Worm (Caenorhabditis elegans) whole organism, young adult: ENCODE results near the gene valv-1.

ENCODE experiments used
- B0035.1 ChIP-seq: sonication (generic microtip); optimal IDR thresholded peaks from 2 replicates; lab custom pipeline; 2016; ENCODE audit warnings: missing genetic modification characterization, mild to moderate bottlenecking, missing compliant biosample characterization, missing genotype, missing genetic modification reagents
- B0336.3 ChIP-seq: fragments of 200-800 bp; sonication (Bioruptor generic); IDR thresholded peaks from 2 replicates; pipeline ENCODE4 v1.3.6; 2022; ENCODE audit warnings: missing genetic modification characterization, missing compliant biosample characterization
- F23B12.7 ChIP-seq: sonication (generic microtip); optimal IDR thresholded peaks from 2 replicates; lab custom pipeline; 2017; ENCODE audit warnings: missing genetic modification characterization, mild to moderate bottlenecking, missing compliant biosample characterization, antibody characterized with exemption, moderate library complexity; ENCODE audit not compliant: insufficient read depth
- F37B4.10 ChIP-seq: fragments of 200-800 bp; sonication (Bioruptor generic); IDR thresholded peaks from 2 replicates; pipeline ENCODE4 v1.3.6; 2022; ENCODE audit warnings: missing genetic modification characterization, missing compliant biosample characterization
- F39B2.1 ChIP-seq: fragments of 200-800 bp; sonication (Bioruptor generic); IDR thresholded peaks from 2 replicates; pipeline ENCODE4 v1.3.6; 2022; ENCODE audit warnings: missing genetic modification reagents, missing genetic modification characterization, missing compliant biosample characterization
- F57C9.4 ChIP-seq: sonication (generic microtip); optimal IDR thresholded peaks from 2 replicates; lab custom pipeline; 2017; ENCODE audit warnings: mild to moderate bottlenecking, missing genetic modification characterization, missing compliant biosample characterization
- K12H6.12 ChIP-seq: fragments of 200-800 bp; sonication (Bioruptor generic); optimal IDR thresholded peaks from 2 replicates; lab custom pipeline; 2018; ENCODE audit warnings: mild to moderate bottlenecking, missing genetic modification characterization, missing compliant biosample characterization
- T07F8.4 ChIP-seq: sonication (generic microtip); optimal IDR thresholded peaks from 2 replicates; lab custom pipeline; 2016; ENCODE audit warnings: mild to moderate bottlenecking, missing genetic modification characterization, moderate library complexity, missing compliant biosample characterization
- Y53F4B.3 ChIP-seq: fragments of 200-800 bp; sonication (Bioruptor generic); IDR thresholded peaks from 2 replicates; pipeline ENCODE4 v1.3.6; 2022; ENCODE audit warnings: missing genetic modification reagents, missing genetic modification characterization, missing compliant biosample characterization
- Y56A3A.18 ChIP-seq: fragments of 200-800 bp; sonication (Bioruptor generic); IDR thresholded peaks from 2 replicates; pipeline ENCODE4 v1.3.6; 2022; ENCODE audit warnings: missing genetic modification reagents, missing genetic modification characterization, missing compliant biosample characterization
- ZK185.1 ChIP-seq: sonication (generic microtip); optimal IDR thresholded peaks from 2 replicates; lab custom pipeline; 2016; ENCODE audit warnings: mild to moderate bottlenecking, missing genetic modification characterization, missing compliant biosample characterization; ENCODE audit not compliant: poor library complexity, severe bottlenecking
- aptf-2 ChIP-seq: fragments of 200-800 bp; sonication (Bioruptor generic); conservative IDR thresholded peaks from 2 replicates; pipeline ENCODE4 v1.3.6; 2022; ENCODE audit warnings: missing genetic modification reagents, missing genetic modification characterization, missing compliant biosample characterization
- aptf-3 ChIP-seq: fragments of 200-800 bp; sonication (Bioruptor generic); IDR thresholded peaks from 2 replicates; pipeline ENCODE4 v1.3.6; 2022; ENCODE audit warnings: missing genetic modification characterization, missing compliant biosample characterization
- attf-5 ChIP-seq: fragments of 200-800 bp; sonication (Bioruptor generic); optimal IDR thresholded peaks from 2 replicates; lab custom pipeline; 2018; ENCODE audit warnings: mild to moderate bottlenecking, missing genetic modification characterization, missing compliant biosample characterization
- attf-6 ChIP-seq: fragments of 200-800 bp; sonication (Bioruptor generic); IDR thresholded peaks from 2 replicates; pipeline ENCODE4 v1.3.6; 2022; ENCODE audit warnings: missing genetic modification reagents, missing genetic modification characterization, missing compliant biosample characterization
- bed-2 ChIP-seq: fragments of 200-800 bp; sonication (Bioruptor generic); IDR thresholded peaks from 2 replicates; pipeline ENCODE4 v1.3.6; 2022; ENCODE audit warnings: missing genetic modification reagents, missing genetic modification characterization, missing compliant biosample characterization
- cebp-2 ChIP-seq: fragments of 200-800 bp; sonication (Bioruptor generic); IDR thresholded peaks from 2 replicates; pipeline ENCODE4 v1.3.6; 2022; ENCODE audit warnings: missing genetic modification characterization, missing compliant biosample characterization
- dox-1 ChIP-seq: fragments of 200-800 bp; sonication (Bioruptor generic); IDR thresholded peaks from 2 replicates; pipeline ENCODE4 v1.3.6; 2022; ENCODE audit warnings: missing genetic modification reagents, missing genetic modification characterization, missing compliant biosample characterization
- dpff-1 ChIP-seq: sonication (generic microtip); optimal IDR thresholded peaks from 2 replicates; lab custom pipeline; 2017; ENCODE audit warnings: mild to moderate bottlenecking, missing genetic modification characterization, missing compliant biosample characterization
- dpl-1 ChIP-seq: fragments of 150-350 bp; optimal IDR thresholded peaks from 2 replicates; lab custom pipeline; 2014; ENCODE audit warnings: missing biosample characterization, missing genetic modification reagents, missing genetic modification characterization
- egrh-3 ChIP-seq: fragments of 200-800 bp; sonication (Bioruptor generic); IDR thresholded peaks from 2 replicates; pipeline ENCODE4 v1.3.6; 2022; ENCODE audit warnings: missing genetic modification reagents, missing genetic modification characterization, missing compliant biosample characterization
- ekl-4 ChIP-seq: fragments of 200-800 bp; sonication (Bioruptor generic); IDR thresholded peaks from 2 replicates; pipeline ENCODE4 v1.3.6; 2022; ENCODE audit warnings: missing genetic modification reagents, missing genetic modification characterization, missing compliant biosample characterization
- lin-26 ChIP-seq: fragments of 200-800 bp; sonication (Bioruptor generic); IDR thresholded peaks from 2 replicates; pipeline ENCODE4 v1.3.6; 2022; ENCODE audit warnings: missing genetic modification reagents, missing genetic modification characterization, missing compliant biosample characterization
- lin-54 ChIP-seq: fragments of 200-800 bp; sonication (Bioruptor generic); optimal IDR thresholded peaks from 2 replicates; lab custom pipeline; 2018; ENCODE audit warnings: mild to moderate bottlenecking, missing genetic modification characterization, missing compliant biosample characterization
- lir-1 ChIP-seq: fragments of 200-800 bp; sonication (Bioruptor generic); conservative IDR thresholded peaks from 2 replicates; pipeline ENCODE4 v1.3.6; 2022; ENCODE audit warnings: missing genetic modification reagents, missing genetic modification characterization, missing compliant biosample characterization
- mel-28 ChIP-seq: sonication (generic microtip); optimal IDR thresholded peaks from 2 replicates; lab custom pipeline; 2016; ENCODE audit warnings: borderline replicate concordance, mild to moderate bottlenecking, missing genetic modification characterization, missing compliant biosample characterization
- mes-4 ChIP-seq: sonication (generic microtip); optimal IDR thresholded peaks from 2 replicates; lab custom pipeline; 2016; ENCODE audit warnings: missing genotype, missing genetic modification characterization, missing compliant biosample characterization
- nhr-179 ChIP-seq: sonication (generic microtip); optimal IDR thresholded peaks from 2 replicates; lab custom pipeline; 2016; ENCODE audit warnings: mild to moderate bottlenecking, missing genetic modification characterization, missing compliant biosample characterization
- nhr-80 ChIP-seq: sonication (generic microtip); optimal IDR thresholded peaks from 2 replicates; lab custom pipeline; 2016; ENCODE audit warnings: missing genetic modification characterization, missing compliant biosample characterization
- pbrm-1 ChIP-seq: fragments of 200-800 bp; sonication (Bioruptor generic); IDR thresholded peaks from 2 replicates; pipeline ENCODE4 v1.3.6; 2022; ENCODE audit warnings: missing genetic modification reagents, missing genetic modification characterization, missing compliant biosample characterization
- pha-4 ChIP-seq: fragments of 150-350 bp; sonication (generic microtip); optimal IDR thresholded peaks from 2 replicates; lab custom pipeline; 2014; ENCODE audit warnings: missing biosample characterization, missing genetic modification reagents, missing genetic modification characterization
- rec-8 ChIP-seq, 2 experiments: sonication (generic microtip); optimal IDR thresholded peaks; 2 replicates each; lab custom pipeline; 2016; ENCODE audit warnings: mild to moderate bottlenecking in 2 of 2, missing genetic modification characterization in 2 of 2, missing genetic modification reagents in 2 of 2, missing genotype in 2 of 2, missing biosample characterization in 1 of 2, missing compliant biosample characterization in 1 of 2, moderate library complexity in 1 of 2
- tlf-1 ChIP-seq: fragments of 200-800 bp; sonication (Bioruptor generic); optimal IDR thresholded peaks from 2 replicates; lab custom pipeline; 2018; ENCODE audit warnings: mild to moderate bottlenecking, missing genetic modification characterization, missing compliant biosample characterization
- unc-130 ChIP-seq: sonication (generic microtip); optimal IDR thresholded peaks from 2 replicates; lab custom pipeline; 2016; ENCODE audit warnings: missing genetic modification reagents, missing genetic modification characterization, missing compliant biosample characterization
- unc-62 ChIP-seq: fragments of 150-350 bp; optimal IDR thresholded peaks from 2 replicates; lab custom pipeline; 2014; ENCODE audit warnings: missing biosample characterization, missing genetic modification reagents, missing genetic modification characterization
- zfh-2 ChIP-seq: fragments of 200-800 bp; sonication (Bioruptor generic); conservative IDR thresholded peaks from 2 replicates; pipeline ENCODE4 v1.3.6; 2022; ENCODE audit warnings: missing genetic modification reagents, missing genetic modification characterization, missing compliant biosample characterization

valv-1 gene

ce11 chrIV:7454890-7455289 is 9.8 kb upstream of the valv-1 start:
- TF ChIP-seq K12H6.12 (tag; lab: Kevin White, UChicago) = no peak
- no peak for TF ChIP-seq pbrm-1
- TF ChIP-seq lin-26 (GFP tag; lab: Robert Waterston, UW) = no peak
- TF ChIP-seq lin-54 = no peak
- no peak for TF ChIP-seq B0035.1 (tag; lab: Kevin White, UChicago)
- TF ChIP-seq mes-4 (tag; lab: Kevin White, UChicago) = no peak
- no peak for TF ChIP-seq nhr-80 (tag; lab: Kevin White, UChicago)
- no peak for TF ChIP-seq lir-1 (GFP tag; lab: Robert Waterston, UW)
- TF ChIP-seq dox-1 = no peak
- no peak for TF ChIP-seq T07F8.4 (tag; lab: Kevin White, UChicago)
- no peak for TF ChIP-seq mel-28
- TF ChIP-seq aptf-2 (GFP tag; lab: Robert Waterston, UW) = no peak
- TF ChIP-seq zfh-2 (GFP tag; lab: Robert Waterston, UW) = no peak
- no peak for TF ChIP-seq egrh-3 (GFP tag; lab: Robert Waterston, UW)

- TF ChIP-seq aptf-3 (GFP tag; lab: Robert Waterston, UW) = no peak
- no peak for TF ChIP-seq unc-62
- TF ChIP-seq F37B4.10 (GFP tag; lab: Robert Waterston, UW) = no peak
- TF ChIP-seq pha-4 (tag; lab: Kevin White, UChicago) = no peak
- TF ChIP-seq Y53F4B.3 = no peak
- no peak for TF ChIP-seq ZK185.1 (tag; lab: Kevin White, UChicago)
- no peak for TF ChIP-seq F57C9.4
- no peak for TF ChIP-seq pbrm-1
- no peak for TF ChIP-seq F23B12.7 (tag; lab: Kevin White, UChicago)
- no peak for TF ChIP-seq B0035.1 (tag; lab: Kevin White, UChicago)
- TF ChIP-seq dpl-1 (GFP tag; lab: Kevin White, UChicago) = no peak
Observed at ce11 chrIV:7453661-7454159, 8.6 kb upstream of the valv-1 start.

ce11 chrIV:7451345-7451744 is 6.2 kb upstream of the valv-1 start, which contains the start of gene tes-1:
TSS of gene tes-1 (minus strand) at chrIV:7451445.
- TF ChIP-seq attf-5 (GFP tag; lab: Kevin White, UChicago) = no peak
- no peak for TF ChIP-seq unc-130 (GFP tag; lab: Kevin White, UChicago)
- no peak for TF ChIP-seq egrh-3 (GFP tag; lab: Robert Waterston, UW)
- no peak for TF ChIP-seq mel-28

- TF ChIP-seq tlf-1 = no peak
- no peak for TF ChIP-seq B0336.3
- TF ChIP-seq Y56A3A.18 (GFP tag; lab: Robert Waterston, UW) = no peak
- no peak for TF ChIP-seq attf-6
- no peak for TF ChIP-seq F23B12.7 (tag; lab: Kevin White, UChicago)
- no peak for TF ChIP-seq nhr-179 (tag; lab: Kevin White, UChicago)
Observed at ce11 chrIV:7447556-7447955, 2.4 kb upstream of the valv-1 start, which contains the start of gene B0496.2. TSS of gene B0496.2 (plus strand) at chrIV:7447856.

- TF ChIP-seq dpl-1 (GFP tag; lab: Kevin White, UChicago) (no peak), dpff-1 (no peak), bed-2 (GFP tag; lab: Robert Waterston, UW) (no peak), aptf-3 (GFP tag; lab: Robert Waterston, UW) (no peak), F39B2.1 (GFP tag; lab: Robert Waterston, UW) (no peak), pbrm-1 (no peak), T07F8.4 (tag; lab: Kevin White, UChicago) (no peak), ekl-4 (GFP tag; lab: Robert Waterston, UW) (no peak), cebp-2 (GFP tag; lab: Robert Waterston, UW) (no peak), rec-8 (tag; optimal IDR thresholded peaks at IDR 0.05; lab: Kevin White, UChicago) (no peak)
Observed at ce11 chrIV:7445995-7446394, 859 bp upstream of the valv-1 start, which contains the start of gene B0496.1. TSS of gene B0496.1 (plus strand) at chrIV:7446295.
